Worm (Caenorhabditis elegans) whole organism, early embryonic: ENCODE data around the gene R160.4.
"Not testable (repeated sequence)": the region's sequence is repeated elsewhere in the genome, so short reads cannot be mapped to it uniquely, and the experiment has no call there.

Source experiments
- B0310.2 ChIP-seq: sonication (generic microtip); optimal IDR thresholded peaks from 2 replicates; lab custom pipeline; 2016; ENCODE audit warnings: mild to moderate bottlenecking, missing genetic modification characterization, missing compliant biosample characterization
- F13C5.2 ChIP-seq: sonication (generic microtip); optimal IDR thresholded peaks from 2 replicates; lab custom pipeline; 2017; ENCODE audit warnings: mild to moderate bottlenecking, missing genetic modification characterization, inconsistent platforms, missing compliant biosample characterization
- aly-1 ChIP-seq: sonication (generic microtip); optimal IDR thresholded peaks from 2 replicates; lab custom pipeline; 2016; ENCODE audit warnings: missing genetic modification characterization, missing compliant biosample characterization
- ama-1 ChIP-seq: fragments of 150-350 bp; optimal IDR thresholded peaks from 2 replicates; lab custom pipeline; 2014
- ceh-13 ChIP-seq: fragments of 200-800 bp; sonication (Bioruptor generic); optimal IDR thresholded peaks from 2 replicates; lab custom pipeline; 2018; ENCODE audit warnings: mild to moderate bottlenecking, missing genetic modification characterization, missing compliant biosample characterization
- ceh-36 ChIP-seq: sonication (generic microtip); optimal IDR thresholded peaks from 2 replicates; lab custom pipeline; 2016; ENCODE audit warnings: missing genetic modification characterization, inconsistent platforms, missing compliant biosample characterization
- ets-7 ChIP-seq: sonication (generic microtip); optimal IDR thresholded peaks from 2 replicates; lab custom pipeline; 2016; ENCODE audit warnings: missing genotype, missing genetic modification characterization, missing compliant biosample characterization
- flt-1 ChIP-seq: fragments of 200-800 bp; sonication (Bioruptor generic); IDR thresholded peaks from 2 replicates; pipeline ENCODE4 v1.3.6; 2022; ENCODE audit warnings: missing genetic modification characterization, missing compliant biosample characterization
- hmbx-1 ChIP-seq: sonication (generic microtip); optimal IDR thresholded peaks from 2 replicates; lab custom pipeline; 2016; ENCODE audit warnings: mild to moderate bottlenecking, missing genetic modification characterization, missing compliant biosample characterization
- hmg-4 ChIP-seq: fragments of 200-800 bp; sonication (Bioruptor generic); optimal IDR thresholded peaks from 2 replicates; lab custom pipeline; 2018; ENCODE audit warnings: mild to moderate bottlenecking, missing genetic modification characterization, missing compliant biosample characterization
- hnd-1 ChIP-seq: sonication (generic microtip); optimal IDR thresholded peaks from 2 replicates; lab custom pipeline; 2016; ENCODE audit warnings: missing genetic modification characterization, missing compliant biosample characterization
- scrt-1 ChIP-seq: fragments of 200-800 bp; sonication (Bioruptor generic); IDR thresholded peaks from 2 replicates; pipeline ENCODE4 v1.3.6; 2022; ENCODE audit warnings: missing genetic modification characterization, missing compliant biosample characterization
- sea-1 ChIP-seq: fragments of 200-800 bp; sonication (Bioruptor generic); conservative IDR thresholded peaks from 2 replicates; pipeline ENCODE4 v1.3.6; 2022; ENCODE audit warnings: missing genetic modification characterization, missing compliant biosample characterization
- tbx-11 ChIP-seq: fragments of 200-800 bp; sonication (Bioruptor generic); IDR thresholded peaks from 2 replicates; pipeline ENCODE4 v1.3.6; 2022; ENCODE audit warnings: missing genetic modification characterization, missing compliant biosample characterization
- tbx-37 ChIP-seq: fragments of 200-800 bp; sonication (Bioruptor generic); conservative IDR thresholded peaks from 2 replicates; pipeline ENCODE4 v1.3.6; 2022; ENCODE audit warnings: missing genetic modification reagents, missing genetic modification characterization, missing compliant biosample characterization
- tra-4 ChIP-seq: sonication (generic microtip); optimal IDR thresholded peaks from 2 replicates; lab custom pipeline; 2017; ENCODE audit warnings: missing genetic modification characterization, missing compliant biosample characterization

R160.4 gene

ce11 chrX:4339332-4339731, 29.4 kb downstream of the R160.4 start, which contains the start of gene cst-1:
cst-1 (plus strand) TSS chrX:4339632.
- TF ChIP-seq B0310.2 (tag; lab: Kevin White, UChicago); hmbx-1; ceh-13 (GFP tag; lab: Kevin White, UChicago): not testable (repeated sequence)

ce11 chrX:4335950-4336349, 32.8 kb downstream of the R160.4 start, which contains the start of gene cst-2:
cst-2 (minus strand) TSS chrX:4336050.
- TF ChIP-seq flt-1 (GFP tag; lab: Robert Waterston, UW); tbx-11 (GFP tag; lab: Robert Waterston, UW); ceh-36: not testable (repeated sequence)

- not testable (repeated sequence) for TF ChIP-seq hmg-4; aly-1 (tag; lab: Kevin White, UChicago); hnd-1 (tag; lab: Kevin White, UChicago)
These were observed 36.4 kb downstream of the R160.4 start, which contains the start of gene C24A8.6 for ce11 chrX:4332305-4332704. C24A8.6 (minus strand) TSS chrX:4332405.

ce11 chrX:4328816-4329215, 39.9 kb downstream of the R160.4 start, which contains the start of gene C24A8.5:
C24A8.5 (minus strand) TSS chrX:4328916.
- TF ChIP-seq tbx-37 (no peak), ceh-36 (no peak), B0310.2 (tag; lab: Kevin White, UChicago) (no peak), F13C5.2 (tag; lab: Kevin White, UChicago) (no peak), flt-1 (GFP tag; lab: Robert Waterston, UW) (no peak), sea-1 (GFP tag; lab: Robert Waterston, UW) (no peak), hmbx-1 (no peak), hmg-4 (no peak), ets-7 (tag; lab: Kevin White, UChicago) (no peak), scrt-1 (no peak), ceh-13 (GFP tag; lab: Kevin White, UChicago) (no peak)

ce11 chrX:4322847-4323455, 45.7 kb downstream of the R160.4 start:
- no peak for TF ChIP-seq ets-7 (tag; lab: Kevin White, UChicago)
- no peak for TF ChIP-seq ama-1 (lab: Kevin White, UChicago)
- no peak for TF ChIP-seq flt-1 (GFP tag; lab: Robert Waterston, UW)
- no peak for TF ChIP-seq ceh-36
- TF ChIP-seq sea-1 (GFP tag; lab: Robert Waterston, UW): no peak
- TF ChIP-seq hmg-4: no peak
- no peak for TF ChIP-seq aly-1 (tag; lab: Kevin White, UChicago)
- no peak for TF ChIP-seq F13C5.2 (tag; lab: Kevin White, UChicago)
- no peak for TF ChIP-seq tbx-37
- no peak for TF ChIP-seq tbx-11 (GFP tag; lab: Robert Waterston, UW)
- no peak for TF ChIP-seq ceh-13 (GFP tag; lab: Kevin White, UChicago)
- TF ChIP-seq scrt-1: no peak
- TF ChIP-seq B0310.2 (tag; lab: Kevin White, UChicago): no peak
- no peak for TF ChIP-seq tra-4

ce11 chrX:4320563-4320962, 48.1 kb downstream of the R160.4 start, which contains the start of gene dop-6:
dop-6 (plus strand) TSS chrX:4320863.
- no peak for TF ChIP-seq hmbx-1
- no peak for TF ChIP-seq flt-1 (GFP tag; lab: Robert Waterston, UW)
- no peak for TF ChIP-seq aly-1 (tag; lab: Kevin White, UChicago)
- TF ChIP-seq scrt-1: no peak
- no peak for TF ChIP-seq hmg-4
- TF ChIP-seq ama-1 (lab: Kevin White, UChicago): no peak
- TF ChIP-seq tbx-37: no peak
- TF ChIP-seq tra-4: no peak
- TF ChIP-seq hnd-1 (tag; lab: Kevin White, UChicago): no peak
- TF ChIP-seq tbx-11 (GFP tag; lab: Robert Waterston, UW): no peak
- no peak for TF ChIP-seq sea-1 (GFP tag; lab: Robert Waterston, UW)
- TF ChIP-seq ets-7 (tag; lab: Kevin White, UChicago): no peak
- no peak for TF ChIP-seq B0310.2 (tag; lab: Kevin White, UChicago)
